Worm (Caenorhabditis elegans) whole organism, mixed stage, embryonic: Measurements from ENCODE around the gene sti-1.
A peak's percentile ranks its signal among the peaks of the same experiment; 100 is the strongest.

Experiments used
- M03D4.4 ChIP-seq: sonication (generic microtip); optimal IDR thresholded peaks from 2 replicates; lab custom pipeline; 2017; ENCODE audit warnings: mild to moderate bottlenecking, missing genetic modification characterization, missing compliant biosample characterization
- bed-3 ChIP-seq: fragments of 200-800 bp; sonication (Bioruptor generic); optimal IDR thresholded peaks from 3 replicates; lab custom pipeline; 2018; ENCODE audit warnings: mild to moderate bottlenecking, missing genetic modification characterization, moderate library complexity, missing compliant biosample characterization
- ceh-39 ChIP-seq: fragments of 150-350 bp; optimal IDR thresholded peaks from 2 replicates; lab custom pipeline; 2014; ENCODE audit warnings: missing biosample characterization, missing genetic modification characterization
- ceh-43 ChIP-seq: fragments of 200-800 bp; sonication (Bioruptor generic); optimal IDR thresholded peaks from 2 replicates; lab custom pipeline; 2018; ENCODE audit warnings: mild to moderate bottlenecking, missing genetic modification characterization, moderate library complexity, missing compliant biosample characterization
- ceh-83 ChIP-seq: fragments of 200-800 bp; sonication (Bioruptor generic); optimal IDR thresholded peaks from 2 replicates; lab custom pipeline; 2018; ENCODE audit warnings: mild to moderate bottlenecking, missing genetic modification characterization, missing compliant biosample characterization
- ces-1 ChIP-seq: fragments of 150-350 bp; optimal IDR thresholded peaks from 2 replicates; lab custom pipeline; 2014; ENCODE audit warnings: missing biosample characterization, missing genetic modification reagents, missing genetic modification characterization
- cnd-1 ChIP-seq: fragments of 200-800 bp; sonication (Bioruptor generic); optimal IDR thresholded peaks from 2 replicates; lab custom pipeline; 2018; ENCODE audit warnings: mild to moderate bottlenecking, missing genetic modification characterization, missing compliant biosample characterization
- drap-1 ChIP-seq: fragments of 200-800 bp; sonication (Bioruptor generic); optimal IDR thresholded peaks from 3 replicates; lab custom pipeline; 2018; ENCODE audit warnings: mild to moderate bottlenecking, missing genetic modification characterization, missing compliant biosample characterization
- elt-1 ChIP-seq: sonication (generic microtip); optimal IDR thresholded peaks from 2 replicates; lab custom pipeline; 2017; ENCODE audit warnings: missing genetic modification characterization, mild to moderate bottlenecking, missing compliant biosample characterization, antibody characterized with exemption, moderate library complexity, borderline replicate concordance; ENCODE audit not compliant: insufficient read depth
- elt-3 ChIP-seq: fragments of 150-350 bp; optimal IDR thresholded peaks from 2 replicates; lab custom pipeline; 2014; ENCODE audit warnings: missing biosample characterization, missing genetic modification characterization
- flh-1 ChIP-seq: fragments of 200-800 bp; sonication (Bioruptor generic); optimal IDR thresholded peaks from 2 replicates; lab custom pipeline; 2018; ENCODE audit warnings: mild to moderate bottlenecking, missing genetic modification characterization, moderate library complexity, missing compliant biosample characterization
- ham-2 ChIP-seq: fragments of 200-800 bp; sonication (Bioruptor generic); optimal IDR thresholded peaks from 2 replicates; lab custom pipeline; 2018; ENCODE audit warnings: mild to moderate bottlenecking, missing genetic modification characterization, missing compliant biosample characterization
- hlh-1 ChIP-seq: fragments of 150-350 bp; optimal IDR thresholded peaks from 2 replicates; lab custom pipeline; 2014; ENCODE audit warnings: missing biosample characterization, missing genetic modification reagents, missing genetic modification characterization
- lin-13 ChIP-seq: fragments of 150-350 bp; optimal IDR thresholded peaks from 2 replicates; lab custom pipeline; 2014; ENCODE audit warnings: missing biosample characterization, missing genetic modification characterization
- lin-32 ChIP-seq: fragments of 200-800 bp; sonication (Bioruptor generic); optimal IDR thresholded peaks from 2 replicates; lab custom pipeline; 2018; ENCODE audit warnings: mild to moderate bottlenecking, missing genetic modification characterization, missing compliant biosample characterization
- lsy-2 ChIP-seq: fragments of 150-350 bp; optimal IDR thresholded peaks from 2 replicates; lab custom pipeline; 2014; ENCODE audit warnings: missing biosample characterization, missing genetic modification characterization
- nhr-12 ChIP-seq: fragments of 150-350 bp; optimal IDR thresholded peaks from 2 replicates; lab custom pipeline; 2014; ENCODE audit warnings: missing biosample characterization, missing genetic modification characterization
- nhr-2 ChIP-seq: fragments of 150-350 bp; optimal IDR thresholded peaks from 2 replicates; lab custom pipeline; 2014; ENCODE audit warnings: missing biosample characterization, missing genetic modification characterization
- nhr-237 ChIP-seq: fragments of 150-350 bp; optimal IDR thresholded peaks from 2 replicates; lab custom pipeline; 2014; ENCODE audit warnings: missing biosample characterization, missing genetic modification characterization
- nhr-28 ChIP-seq: fragments of 150-350 bp; optimal IDR thresholded peaks from 2 replicates; lab custom pipeline; 2014; ENCODE audit warnings: missing biosample characterization, missing genetic modification characterization
- nhr-76 ChIP-seq: sonication (generic microtip); optimal IDR thresholded peaks from 2 replicates; lab custom pipeline; 2017; ENCODE audit warnings: missing biosample characterization, missing genetic modification characterization
- pha-4 ChIP-seq: fragments of 150-350 bp; optimal IDR thresholded peaks from 2 replicates; lab custom pipeline; 2018; ENCODE audit warnings: missing biosample characterization, missing genetic modification reagents, missing genetic modification characterization
- snpc-4 ChIP-seq: fragments of 150-350 bp; optimal IDR thresholded peaks from 2 replicates; lab custom pipeline; 2014; ENCODE audit warnings: missing biosample characterization, missing genetic modification characterization
- sptf-1 ChIP-seq: sonication (generic microtip); optimal IDR thresholded peaks from 2 replicates; lab custom pipeline; 2017; ENCODE audit warnings: mild to moderate bottlenecking, missing genetic modification characterization, moderate library complexity, missing compliant biosample characterization
- tbx-8 ChIP-seq: fragments of 200-800 bp; sonication (Bioruptor generic); optimal IDR thresholded peaks from 2 replicates; lab custom pipeline; 2018; ENCODE audit warnings: mild to moderate bottlenecking, missing genetic modification characterization, moderate library complexity, missing compliant biosample characterization
- unc-120 ChIP-seq: sonication (generic microtip); optimal IDR thresholded peaks from 2 replicates; lab custom pipeline; 2017; ENCODE audit warnings: missing genetic modification characterization, missing compliant biosample characterization; ENCODE audit not compliant: poor library complexity, severe bottlenecking
- unc-39 ChIP-seq: fragments of 150-350 bp; optimal IDR thresholded peaks from 2 replicates; lab custom pipeline; 2014; ENCODE audit warnings: missing biosample characterization, missing genetic modification characterization
- unc-62 ChIP-seq: fragments of 150-350 bp; optimal IDR thresholded peaks from 2 replicates; lab custom pipeline; 2014; ENCODE audit warnings: missing biosample characterization, missing genetic modification reagents, missing genetic modification characterization

sti-1 gene

DNA sequence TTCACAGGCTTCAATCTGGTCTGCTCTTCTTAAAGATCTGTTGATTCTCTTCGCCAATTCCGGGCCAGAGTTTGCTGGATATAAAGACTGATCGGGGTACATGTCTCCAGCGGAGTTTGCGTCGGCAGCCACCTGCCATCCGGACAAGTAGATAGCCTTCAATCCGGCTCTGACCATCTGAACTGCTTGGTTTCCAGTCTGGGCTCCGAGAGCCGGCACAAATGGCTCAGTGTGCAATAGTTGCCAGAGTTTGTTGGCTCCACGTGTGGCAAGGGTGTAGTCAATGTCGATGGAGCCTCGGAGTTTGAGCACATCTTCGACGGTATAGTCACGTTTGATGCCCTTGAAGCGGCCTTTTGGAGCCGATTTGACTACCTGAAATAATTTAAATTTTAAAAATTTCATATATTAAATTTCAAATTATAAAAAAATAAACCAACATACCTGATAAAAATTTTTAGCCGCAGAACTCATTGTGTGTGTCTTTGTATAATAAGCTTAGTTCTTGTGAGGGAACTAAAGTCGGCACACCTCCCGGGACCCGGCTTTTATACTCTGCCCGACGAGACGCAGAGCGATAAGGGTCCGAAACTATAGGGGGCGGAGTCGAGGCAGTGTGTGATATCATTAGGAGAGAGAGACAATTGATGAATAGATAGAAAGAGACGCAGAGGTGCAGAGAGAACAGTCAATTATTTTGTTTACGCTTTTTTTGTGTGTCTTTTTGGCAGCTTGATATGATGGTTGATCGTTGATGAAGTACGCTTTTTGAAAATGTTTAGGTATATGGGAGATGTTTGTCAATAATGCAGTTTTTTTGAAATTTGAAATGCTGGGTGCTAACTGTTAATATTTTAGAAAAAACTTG, 45.6 kb upstream of the sti-1 start, which contains the start of the genes icl-1 and srh-2 (continued):
- no peak for TF ChIP-seq nhr-237 (tag; lab: Kevin White, UChicago)
- no peak for TF ChIP-seq pha-4 (tag; lab: Kevin White, UChicago)

DNA sequence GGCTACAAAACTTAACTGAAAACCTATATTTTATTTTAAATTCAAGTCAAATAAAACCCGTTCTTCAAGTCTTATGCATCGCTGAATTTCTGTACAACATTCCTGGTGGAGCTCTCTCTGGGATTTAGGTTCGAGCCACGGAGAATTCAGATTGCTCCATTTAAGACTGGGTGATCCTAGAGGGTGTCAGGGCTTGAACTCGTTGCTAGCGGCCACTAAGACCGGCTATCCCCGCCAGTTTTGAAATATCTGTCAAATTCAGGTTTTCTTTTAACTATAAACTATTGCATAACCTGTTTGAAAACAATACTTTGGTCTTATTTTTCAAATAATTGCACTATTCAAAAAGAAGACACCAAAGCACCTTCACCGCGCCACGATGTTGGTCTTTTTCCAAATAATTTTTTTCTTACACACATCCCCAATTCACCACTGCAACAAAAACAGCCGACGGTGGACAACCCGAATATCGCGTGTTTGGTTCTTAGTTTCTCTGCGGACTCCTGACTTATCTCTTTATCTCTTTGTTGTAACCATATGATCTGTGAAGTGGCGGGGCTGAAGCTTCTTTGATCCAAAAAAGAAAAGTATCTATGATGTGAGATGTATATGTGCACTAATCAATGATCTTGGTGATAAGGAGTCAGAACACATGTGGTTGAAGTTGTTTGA, 44.4 kb upstream of the sti-1 start:
- TF ChIP-seq lsy-2 (tag; lab: Kevin White, UChicago) = no peak
- TF ChIP-seq hlh-1 = peak; percentile 2
- no peak for TF ChIP-seq sptf-1 (tag; lab: Kevin White, UChicago)
- no peak for TF ChIP-seq nhr-76 (tag; lab: Kevin White, UChicago)

DNA sequence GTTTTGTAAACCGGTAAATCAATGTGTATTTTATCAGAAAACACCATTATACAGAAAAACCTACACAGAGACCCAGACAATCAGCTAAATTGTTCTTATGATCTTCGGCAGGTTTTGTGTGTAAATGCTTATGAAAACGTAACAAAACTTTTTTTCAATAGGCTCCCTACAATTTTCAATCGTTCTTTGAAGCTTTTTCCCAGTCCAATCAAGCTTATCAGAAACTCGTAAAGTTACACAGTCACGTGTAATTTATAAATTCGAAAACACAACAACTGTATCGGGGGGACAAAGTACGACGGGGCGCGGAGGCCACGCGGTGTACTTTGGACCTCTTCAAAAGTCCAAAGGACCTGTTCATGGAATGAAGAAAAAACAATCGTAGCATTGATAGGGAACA, 43.1 kb upstream of the sti-1 start:
- TF ChIP-seq snpc-4 (tag; lab: Kevin White, UChicago) (no peak), flh-1 (GFP tag; lab: Kevin White, UChicago) (no peak), lin-13 (tag; lab: Kevin White, UChicago) (no peak), drap-1 (GFP tag; lab: Kevin White, UChicago) (no peak), M03D4.4 (tag; lab: Kevin White, UChicago) (no peak), ces-1 (GFP tag; lab: Kevin White, UChicago) (no peak), nhr-28 (tag; lab: Kevin White, UChicago) (no peak), ceh-83 (GFP tag; lab: Kevin White, UChicago) (no peak), ceh-39 (tag; lab: Kevin White, UChicago) (no peak), nhr-76 (tag; lab: Kevin White, UChicago) (no peak), elt-3 (tag; lab: Kevin White, UChicago) (no peak), cnd-1 (tag; lab: Kevin White, UChicago) (no peak)

DNA sequence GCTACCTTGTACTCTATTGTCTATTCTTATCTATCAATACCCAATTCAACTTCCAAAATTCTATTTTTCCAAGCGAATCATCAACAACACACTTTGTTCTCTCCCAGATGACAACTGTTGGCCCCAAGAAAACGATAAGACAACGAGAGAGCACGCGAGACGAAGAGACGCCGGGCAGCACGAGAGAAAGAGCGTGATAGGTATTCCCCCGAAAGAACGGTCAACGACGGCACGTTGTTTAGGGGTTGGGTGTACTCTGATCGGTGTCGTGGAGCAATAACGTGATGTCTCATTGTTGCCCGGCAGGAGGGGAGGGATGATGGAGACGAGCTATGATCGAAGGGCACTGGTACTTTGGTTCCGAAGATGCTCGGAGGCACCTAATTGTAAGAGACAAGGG, 42.0 kb upstream of the sti-1 start:
- no peak for TF ChIP-seq elt-1 (tag; lab: Kevin White, UChicago)
- peak; percentile 87 for TF ChIP-seq unc-62 (GFP tag; lab: Kevin White, UChicago)
- no peak for TF ChIP-seq ceh-83 (GFP tag; lab: Kevin White, UChicago)
- no peak for TF ChIP-seq tbx-8
- peak; percentile 11 for TF ChIP-seq drap-1 (GFP tag; lab: Kevin White, UChicago)
- no peak for TF ChIP-seq ceh-43 (GFP tag; lab: Kevin White, UChicago)
- TF ChIP-seq nhr-76 (tag; lab: Kevin White, UChicago) = no peak
- no peak for TF ChIP-seq sptf-1 (tag; lab: Kevin White, UChicago)
- no peak for TF ChIP-seq ham-2 (GFP tag; lab: Kevin White, UChicago)
- peak; percentile 98 for TF ChIP-seq hlh-1
- TF ChIP-seq ces-1 (GFP tag; lab: Kevin White, UChicago) = no peak
- peak; percentile 41 for TF ChIP-seq M03D4.4 (tag; lab: Kevin White, UChicago)
- TF ChIP-seq unc-39 = no peak
- TF ChIP-seq bed-3 = no peak
- TF ChIP-seq lsy-2 (tag; lab: Kevin White, UChicago) = no peak
- no peak for TF ChIP-seq nhr-12 (tag; lab: Kevin White, UChicago)
- peak; percentile 91 for TF ChIP-seq unc-120
- peak; percentile 89 for TF ChIP-seq nhr-2 (tag; lab: Kevin White, UChicago)

DNA sequence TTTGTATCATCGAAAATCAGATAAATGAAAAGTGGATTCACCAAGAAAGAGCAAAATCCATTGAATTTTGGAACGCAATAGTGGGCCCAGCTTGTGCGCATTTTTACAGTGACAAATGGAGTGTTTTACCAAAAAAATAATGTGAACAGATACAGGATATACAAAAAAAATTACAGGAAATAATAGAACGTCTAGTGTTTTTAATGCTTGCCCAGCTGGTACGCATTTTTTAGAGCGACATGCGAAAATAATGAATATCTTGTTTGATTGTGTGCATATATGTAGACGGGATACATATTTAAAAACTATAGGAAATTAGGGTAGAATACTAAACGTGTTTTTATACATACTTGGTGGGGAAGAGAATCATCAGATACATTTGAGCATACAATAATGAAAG, 37.1 kb upstream of the sti-1 start, which contains the start of gene srj-25:
srj-25 (minus strand) TSS at position 101 of the 400 bp plus-strand sequence.
- no peak for TF ChIP-seq nhr-237 (tag; lab: Kevin White, UChicago)
- TF ChIP-seq lin-32 = no peak
- TF ChIP-seq flh-1 (GFP tag; lab: Kevin White, UChicago) = no peak
- no peak for TF ChIP-seq tbx-8
- no peak for TF ChIP-seq lin-13 (tag; lab: Kevin White, UChicago)
- TF ChIP-seq lsy-2 (tag; lab: Kevin White, UChicago) = no peak
- TF ChIP-seq bed-3 = no peak
